Fruit fly (Drosophila melanogaster) whole organism: ENCODE results near the gene CG12061.

Experiments used
- CG8478 ChIP-seq: fragments of >200 bp; optimal IDR thresholded peaks from 2 replicates; lab custom pipeline; 2018; ENCODE audit warnings: inconsistent platforms
- Dll ChIP-seq: fragments of >200 bp; optimal IDR thresholded peaks from 2 replicates; lab custom pipeline; 2017
- EcR ChIP-seq, 2 experiments: fragments of >200 bp; optimal IDR thresholded peaks; 2 replicates each; lab custom pipeline; 2017; ENCODE audit warnings: missing biosample characterization in 2 of 2, missing genetic modification characterization in 2 of 2, missing genetic modification reagents in 2 of 2
- pan ChIP-seq: fragments of >200 bp; optimal IDR thresholded peaks from 2 replicates; lab custom pipeline; 2017
- psq ChIP-seq: fragments of >200 bp; optimal IDR thresholded peaks from 2 replicates; lab custom pipeline; 2017
- usp ChIP-seq: fragments of >200 bp; optimal IDR thresholded peaks from 2 replicates; lab custom pipeline; 2017; ENCODE audit warnings: missing biosample characterization, missing genetic modification characterization, mixed read lengths

The CG12061 gene

dm6 chrX:23071237-23071688 is 35.4 kb downstream of the CG12061 start:
- TF ChIP-seq CG8478 (no peak), EcR (GFP tag; optimal IDR thresholded peaks at IDR 0.05; lab: Kevin White, UChicago) (peak in 1 of 2 experiments; percentile 53), psq (lab: Kevin White, UChicago) (no peak)

DNA sequence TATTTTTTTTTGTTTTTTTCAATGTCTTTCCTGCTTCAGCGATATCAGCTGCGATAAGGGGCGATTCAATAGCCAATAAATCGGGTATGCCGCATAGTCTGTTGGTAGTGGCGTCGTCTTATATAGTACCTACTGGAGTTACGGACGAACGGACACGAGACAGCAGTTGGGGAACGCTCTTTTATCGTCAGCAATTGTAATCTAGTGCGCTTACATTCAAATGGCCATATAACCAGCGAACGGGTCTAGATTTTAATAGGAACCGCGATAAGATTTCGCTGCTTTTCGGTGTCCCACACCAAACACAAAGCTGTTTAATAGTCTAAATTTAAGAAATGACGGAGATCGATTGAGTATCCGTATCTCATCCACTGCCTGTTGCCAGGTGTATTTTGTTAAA is 37.5 kb downstream of the CG12061 start:
- TF ChIP-seq psq (lab: Kevin White, UChicago): no peak
- TF ChIP-seq usp: no peak
- TF ChIP-seq CG8478: no peak
- TF ChIP-seq Dll (lab: Kevin White, UChicago): no peak
- TF ChIP-seq EcR (GFP tag; optimal IDR thresholded peaks at IDR 0.05; lab: Kevin White, UChicago): no peak
- no peak for TF ChIP-seq pan (lab: Kevin White, UChicago)

dm6 chrX:23082407-23082905 is 46.6 kb downstream of the CG12061 start, which contains the start of the genes CG17163 and CG17168:
CG17163 (minus strand) TSS chrX:23082709.
CG17168 (plus strand) TSS chrX:23082738.
- TF ChIP-seq pan (lab: Kevin White, UChicago): no peak
- no peak for TF ChIP-seq EcR (GFP tag; optimal IDR thresholded peaks at IDR 0.05; lab: Kevin White, UChicago)
- no peak for TF ChIP-seq usp
- no peak for TF ChIP-seq psq (lab: Kevin White, UChicago)
- TF ChIP-seq CG8478: no peak
- no peak for TF ChIP-seq Dll (lab: Kevin White, UChicago)

DNA sequence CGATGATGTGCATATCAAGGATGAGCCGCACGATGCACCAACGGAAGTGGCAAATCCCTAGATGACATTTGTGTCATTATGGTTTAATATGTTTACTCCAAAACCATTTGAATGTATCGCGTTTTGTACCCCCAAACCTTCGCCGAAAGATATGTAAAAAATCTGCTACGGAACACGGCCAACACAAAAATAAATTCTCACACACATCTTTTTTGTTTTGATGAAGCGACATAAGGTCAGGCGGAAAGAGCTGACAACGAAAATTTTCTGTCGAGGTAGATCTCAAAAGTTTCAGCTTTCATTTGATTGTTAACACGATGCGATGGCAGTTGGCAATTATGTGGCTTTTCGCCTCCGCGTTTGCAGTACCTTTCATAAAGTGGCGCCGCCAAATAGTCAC is 48.5 kb downstream of the CG12061 start, which contains the start of gene CG17169:
Gene CG17169 (plus strand): TSS at position 301 of the 400 bp plus-strand sequence.
- TF ChIP-seq psq (lab: Kevin White, UChicago) (no peak), EcR (GFP tag; optimal IDR thresholded peaks at IDR 0.05; lab: Kevin White, UChicago) (no peak)

DNA sequence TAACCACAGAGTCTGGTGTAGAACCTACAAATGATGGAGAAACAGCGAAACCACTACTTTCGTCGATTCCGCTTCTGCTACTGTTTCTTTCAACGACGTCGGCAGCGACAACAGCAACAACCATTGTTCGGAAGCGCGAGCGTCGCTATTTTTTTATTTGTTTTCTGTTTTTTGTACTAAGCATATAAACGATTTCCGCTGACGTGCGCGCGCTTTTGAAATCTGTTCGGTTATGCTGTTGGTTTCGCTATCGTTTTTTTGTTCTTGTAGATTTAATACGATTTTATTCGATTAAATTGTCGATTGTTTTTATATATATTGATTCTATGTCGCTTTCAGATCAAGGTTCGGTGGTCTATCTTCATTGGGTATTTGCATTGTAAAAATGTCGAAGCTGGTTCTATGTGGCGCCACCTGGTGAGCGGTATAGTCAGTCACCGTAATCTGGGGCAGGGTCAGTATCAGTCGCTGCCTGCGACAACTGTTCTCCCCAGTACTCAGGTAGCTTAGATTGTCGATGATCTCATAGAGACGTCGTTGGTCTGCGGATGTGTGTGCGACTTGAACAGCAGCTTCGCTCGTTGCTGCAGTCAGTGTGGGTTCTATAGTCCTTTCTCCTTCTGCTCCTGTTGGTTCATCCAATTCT is 53.3 kb downstream of the CG12061 start:
- TF ChIP-seq psq (lab: Kevin White, UChicago) (no peak), EcR (GFP tag; optimal IDR thresholded peaks at IDR 0.05; lab: Kevin White, UChicago) (no peak), usp (no peak), CG8478 (no peak), Dll (lab: Kevin White, UChicago) (no peak), pan (lab: Kevin White, UChicago) (no peak)

DNA sequence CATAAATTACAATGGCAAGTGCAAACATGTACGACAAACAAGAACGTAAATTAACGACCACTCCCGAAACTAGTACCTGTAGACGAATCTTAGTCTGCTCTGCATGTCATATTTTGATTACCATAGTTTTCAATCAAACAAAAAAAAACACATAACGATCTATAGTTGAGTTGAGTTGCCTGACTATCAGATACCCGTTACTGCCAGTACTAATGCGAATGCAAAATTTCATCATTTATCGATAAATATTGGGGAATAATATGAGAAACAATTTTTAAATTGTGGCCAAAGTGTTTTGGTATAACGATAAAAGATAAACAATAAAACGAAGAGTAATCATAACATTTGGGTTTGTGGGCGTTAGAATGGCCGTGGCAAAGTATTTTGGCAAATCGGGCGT is 54.6 kb downstream of the CG12061 start:
- no peak for TF ChIP-seq usp

DNA sequence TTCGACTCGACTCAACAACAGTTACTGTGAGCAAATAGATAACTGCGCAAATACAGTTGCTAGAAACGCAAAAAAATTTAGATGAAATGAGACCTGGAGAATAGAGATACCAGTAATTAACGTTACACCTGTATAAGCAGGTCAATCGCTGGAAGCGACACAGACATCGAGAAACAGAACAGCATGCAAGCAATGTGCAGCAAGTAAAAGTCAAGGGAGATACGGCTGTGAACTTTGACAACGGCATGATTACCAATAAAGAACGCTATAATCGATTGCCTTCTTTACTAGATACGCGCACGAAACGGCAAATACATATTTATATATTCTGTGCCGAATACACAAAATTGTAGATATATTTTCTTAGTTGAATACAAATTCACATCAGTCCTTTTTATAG is 55.4 kb downstream of the CG12061 start:
- TF ChIP-seq CG8478 (no peak), psq (lab: Kevin White, UChicago) (no peak), pan (lab: Kevin White, UChicago) (no peak), EcR (GFP tag; optimal IDR thresholded peaks at IDR 0.05; lab: Kevin White, UChicago) (no peak), usp (no peak), Dll (lab: Kevin White, UChicago) (no peak)

DNA sequence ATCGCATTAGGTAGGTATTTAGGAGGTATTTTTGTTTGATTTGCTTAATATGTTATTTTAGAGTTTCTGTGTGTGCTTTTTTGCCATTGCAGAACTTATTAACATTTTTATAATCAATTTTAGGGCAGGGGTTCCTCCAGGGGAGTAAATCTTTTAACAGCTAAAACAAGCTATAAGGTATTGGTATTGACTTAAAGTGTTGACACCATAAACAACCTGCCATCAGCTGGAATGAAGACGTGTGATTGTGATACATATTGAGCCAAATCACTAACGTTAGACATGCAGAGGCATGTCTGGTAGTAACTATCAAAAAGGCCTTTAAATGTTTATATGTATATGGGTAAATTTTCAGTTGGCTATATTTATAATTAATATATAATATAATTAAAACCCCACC is 55.9 kb downstream of the CG12061 start:
- no peak for TF ChIP-seq usp
- no peak for TF ChIP-seq pan (lab: Kevin White, UChicago)
- no peak for TF ChIP-seq EcR (GFP tag; optimal IDR thresholded peaks at IDR 0.05; lab: Kevin White, UChicago)
- no peak for TF ChIP-seq psq (lab: Kevin White, UChicago)
- no peak for TF ChIP-seq CG8478

- TF ChIP-seq CG8478: no peak
- no peak for TF ChIP-seq pan (lab: Kevin White, UChicago)
- TF ChIP-seq psq (lab: Kevin White, UChicago): no peak
- TF ChIP-seq Dll (lab: Kevin White, UChicago): no peak
- no peak for TF ChIP-seq usp
- TF ChIP-seq EcR (GFP tag; optimal IDR thresholded peaks at IDR 0.05; lab: Kevin White, UChicago): no peak
These were observed 56.7 kb downstream of the CG12061 start, which contains the start of gene CG17159 for dm6 chrX:23092531-23092930. CG17159 (minus strand) TSS chrX:23092631.

DNA sequence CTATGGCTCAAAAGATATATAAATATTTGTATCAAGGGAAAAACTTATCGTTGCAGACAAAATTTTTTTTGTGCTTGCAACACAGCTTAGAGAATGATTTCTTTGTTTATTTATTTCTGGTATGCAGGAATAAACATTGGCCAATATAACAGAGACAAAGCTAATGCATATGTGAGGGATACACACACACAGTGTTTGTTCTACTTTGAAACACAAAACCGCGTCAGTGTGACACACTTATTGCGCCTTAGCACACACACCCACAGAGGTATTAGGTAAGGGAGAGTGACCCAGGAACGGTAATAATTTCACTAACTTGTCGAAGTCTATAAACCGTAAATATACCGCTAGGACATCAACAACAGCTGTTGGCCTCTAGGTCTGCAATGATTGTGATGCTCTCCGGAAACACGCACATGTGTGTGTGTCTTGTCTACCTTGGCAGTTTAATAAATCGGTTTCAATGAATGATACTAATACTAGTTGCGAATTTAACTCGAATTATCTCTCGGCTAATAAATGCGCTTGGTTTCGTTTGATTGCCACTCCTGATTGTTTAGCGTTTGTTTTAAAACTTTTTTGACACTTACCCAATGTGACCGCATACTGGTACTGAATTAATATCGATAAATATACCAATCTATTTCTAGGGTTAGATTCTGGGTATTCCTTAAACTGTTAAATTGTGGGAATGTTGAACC is 60.4 kb downstream of the CG12061 start, which contains the start of gene CG17162:
Gene CG17162 (minus strand): TSS at position 619 of the 701 bp plus-strand sequence.
- TF ChIP-seq Dll (lab: Kevin White, UChicago) (no peak), usp (no peak), psq (lab: Kevin White, UChicago) (no peak), EcR (GFP tag; optimal IDR thresholded peaks at IDR 0.05; lab: Kevin White, UChicago) (no peak)

dm6 chrX:23096818-23097129 is 60.9 kb downstream of the CG12061 start:
- TF ChIP-seq Dll (lab: Kevin White, UChicago) (no peak), usp (no peak), EcR (GFP tag; optimal IDR thresholded peaks at IDR 0.05; lab: Kevin White, UChicago) (no peak), CG8478 (no peak), psq (lab: Kevin White, UChicago) (no peak)

dm6 chrX:23097250-23097649 is 61.4 kb downstream of the CG12061 start:
- TF ChIP-seq psq (lab: Kevin White, UChicago) (no peak), EcR (GFP tag; optimal IDR thresholded peaks at IDR 0.05; lab: Kevin White, UChicago) (no peak), Dll (lab: Kevin White, UChicago) (no peak), usp (no peak), CG8478 (no peak), pan (lab: Kevin White, UChicago) (no peak)
